Fruit fly (Drosophila melanogaster) whole organism, adult: ENCODE data around the gene LManV.

ENCODE experiments used
- CG11617 ChIP-seq: fragments of 200-800 bp; sonication (Bioruptor generic); optimal IDR thresholded peaks from 2 replicates; lab custom pipeline; 2017; ENCODE audit warnings: mild to moderate bottlenecking, missing biosample characterization, missing genetic modification reagents, missing genetic modification characterization
- CG12768 ChIP-seq: fragments of 200-800 bp; sonication (Bioruptor generic); optimal IDR thresholded peaks from 2 replicates; lab custom pipeline; 2017; ENCODE audit warnings: missing biosample characterization, missing genetic modification characterization, mild to moderate bottlenecking, moderate library complexity, missing genetic modification reagents
- CG14711 ChIP-seq: fragments of 200-800 bp; sonication (Bioruptor generic); optimal IDR thresholded peaks from 2 replicates; lab custom pipeline; 2018; ENCODE audit warnings: missing biosample characterization, mild to moderate bottlenecking, missing genetic modification characterization, moderate library complexity
- CG1620 ChIP-seq: fragments of 200-800 bp; sonication (Bioruptor generic); optimal IDR thresholded peaks from 2 replicates; lab custom pipeline; 2016; ENCODE audit warnings: missing biosample characterization, missing genetic modification characterization
- CG33017 ChIP-seq: fragments of 200-800 bp; sonication (Bioruptor generic); optimal IDR thresholded peaks from 2 replicates; lab custom pipeline; 2018; ENCODE audit warnings: missing biosample characterization, mild to moderate bottlenecking, missing genetic modification characterization, moderate library complexity
- CG5204 ChIP-seq: fragments of 200-800 bp; sonication (Bioruptor generic); optimal IDR thresholded peaks from 2 replicates; lab custom pipeline; 2016; ENCODE audit warnings: missing biosample characterization, missing genetic modification characterization
- CG7045 ChIP-seq: fragments of 200-800 bp; sonication (Bioruptor generic); optimal IDR thresholded peaks from 2 replicates; lab custom pipeline; 2017; ENCODE audit warnings: missing biosample characterization, mild to moderate bottlenecking, missing genetic modification characterization
- CG7101 ChIP-seq: fragments of 200-800 bp; sonication (Bioruptor generic); optimal IDR thresholded peaks from 2 replicates; lab custom pipeline; 2018; ENCODE audit warnings: missing biosample characterization, mild to moderate bottlenecking, missing genetic modification characterization, moderate library complexity
- Clk ChIP-seq: fragments of 200-800 bp; sonication (Bioruptor generic); optimal IDR thresholded peaks from 2 replicates; lab custom pipeline; 2017; ENCODE audit warnings: missing biosample characterization, missing genetic modification characterization
- Crg-1 ChIP-seq: fragments of 200-800 bp; sonication (Bioruptor generic); optimal IDR thresholded peaks from 2 replicates; lab custom pipeline; 2016; ENCODE audit warnings: missing biosample characterization, missing genetic modification characterization
- Hr96 ChIP-seq: fragments of 200-800 bp; sonication (Bioruptor generic); optimal IDR thresholded peaks from 2 replicates; lab custom pipeline; 2016; ENCODE audit warnings: missing biosample characterization, missing genetic modification characterization
- Mnt ChIP-seq: fragments of 200-800 bp; sonication (Bioruptor generic); optimal IDR thresholded peaks from 2 replicates; lab custom pipeline; 2016; ENCODE audit warnings: missing biosample characterization, mild to moderate bottlenecking, missing genetic modification characterization
- bab1 ChIP-seq: fragments of 200-800 bp; sonication (Bioruptor generic); optimal IDR thresholded peaks from 3 replicates; lab custom pipeline; 2019; ENCODE audit warnings: missing biosample characterization, mild to moderate bottlenecking, missing genetic modification characterization, moderate library complexity
- cic ChIP-seq: fragments of 200-800 bp; sonication (Bioruptor generic); optimal IDR thresholded peaks from 2 replicates; lab custom pipeline; 2017; ENCODE audit warnings: missing biosample characterization, mild to moderate bottlenecking, missing genetic modification characterization, moderate library complexity
- cnc ChIP-seq, 2 experiments: fragments of >200 bp; optimal IDR thresholded peaks; 2 replicates each; lab custom pipeline; 2017
- kay ChIP-seq: fragments of 200-800 bp; sonication (Bioruptor generic); peaks from one replicate; lab custom pipeline; 2016; ENCODE audit warnings: missing biosample characterization, missing genetic modification characterization, borderline replicate concordance
- ovo ChIP-seq: fragments of 200-800 bp; sonication (Bioruptor generic); optimal IDR thresholded peaks from 2 replicates; lab custom pipeline; 2016; ENCODE audit warnings: missing biosample characterization, missing genetic modification characterization
- pad ChIP-seq: fragments of 200-800 bp; sonication (Bioruptor generic); optimal IDR thresholded peaks from 3 replicates; lab custom pipeline; 2017; ENCODE audit warnings: missing biosample characterization, missing genetic modification characterization, mild to moderate bottlenecking, moderate library complexity, missing genetic modification reagents
- tj ChIP-seq: fragments of 200-800 bp; sonication (Bioruptor generic); optimal IDR thresholded peaks from 3 replicates; lab custom pipeline; 2017; ENCODE audit warnings: missing biosample characterization, mild to moderate bottlenecking, missing genetic modification characterization, moderate library complexity
- toe ChIP-seq: fragments of 200-800 bp; sonication (Bioruptor generic); optimal IDR thresholded peaks from 2 replicates; lab custom pipeline; 2016; ENCODE audit warnings: missing biosample characterization, missing genetic modification characterization

LManV gene

DNA sequence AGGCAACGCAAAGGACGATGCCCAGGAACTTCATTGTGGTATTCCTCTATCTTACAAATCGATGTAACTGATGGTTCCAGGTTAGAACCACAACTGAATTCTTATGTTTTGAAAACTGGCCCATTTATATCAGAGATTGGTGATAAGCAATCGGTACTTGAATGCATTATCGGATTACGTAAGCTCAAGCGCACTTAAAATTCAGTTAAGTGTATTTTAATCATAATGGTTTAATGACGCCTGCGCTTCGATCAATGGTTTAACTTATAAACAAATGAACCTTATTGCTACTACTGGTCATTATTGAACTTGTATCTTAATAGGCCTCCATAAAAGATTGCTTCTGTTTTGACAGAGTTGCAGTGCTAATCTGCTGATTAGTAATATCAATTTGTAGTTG lies at the start of gene LManV:
TSS of gene LManV (minus strand) at position 101 of the 400 bp plus-strand sequence.
- no peak for TF ChIP-seq Crg-1 (GFP tag; lab: Kevin White, UChicago)
- no peak for TF ChIP-seq CG5204 (GFP tag; lab: Kevin White, UChicago)
- TF ChIP-seq cic (GFP tag; lab: Kevin White, UChicago): peak; percentile 31
- TF ChIP-seq CG33017 (tag; lab: Kevin White, UChicago): no peak
- TF ChIP-seq Mnt (GFP tag; lab: Kevin White, UChicago): no peak
- TF ChIP-seq CG7045 (GFP tag; lab: Kevin White, UChicago): no peak

DNA sequence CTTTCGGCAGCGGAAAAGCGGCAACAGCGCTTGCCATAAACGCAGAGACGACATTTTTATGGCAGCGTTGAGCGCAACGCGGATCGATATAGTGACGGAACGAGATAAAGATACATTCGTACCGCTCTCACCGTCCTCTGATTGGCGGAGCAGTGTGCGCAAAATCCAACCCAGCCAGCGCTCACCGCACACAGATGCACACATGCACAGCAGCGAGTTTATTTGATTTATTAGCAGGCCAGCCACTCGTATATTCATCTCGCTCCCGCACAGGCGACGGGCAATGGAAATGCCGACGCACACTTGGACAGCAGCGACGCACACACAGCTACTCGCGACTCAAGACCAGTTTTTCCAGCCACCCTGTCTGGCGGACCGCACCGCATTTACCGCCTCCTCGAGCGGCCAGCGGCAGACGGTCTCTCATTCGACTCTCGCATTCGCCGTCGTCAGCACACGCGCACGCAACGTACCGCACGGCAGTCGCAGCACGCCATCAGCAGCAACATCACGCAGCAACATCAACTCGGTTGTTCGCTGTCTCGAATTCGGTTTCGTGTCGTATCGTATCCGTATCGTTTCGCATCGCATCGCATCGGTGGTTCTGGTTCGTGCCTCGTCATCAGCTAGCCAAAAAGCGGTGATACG lies 49.3 kb upstream of the LManV start, which contains the start of gene SoxN:
TSS of gene SoxN (plus strand) at position 424 of the 648 bp plus-strand sequence.
- TF ChIP-seq cic (GFP tag; lab: Kevin White, UChicago) (no peak), CG14711 (tag; lab: Kevin White, UChicago) (no peak), tj (no peak), CG12768 (no peak), pad (GFP tag; lab: Kevin White, UChicago) (peak; percentile 11), CG5204 (GFP tag; lab: Kevin White, UChicago) (no peak), CG33017 (tag; lab: Kevin White, UChicago) (no peak), Crg-1 (GFP tag; lab: Kevin White, UChicago) (no peak)

DNA sequence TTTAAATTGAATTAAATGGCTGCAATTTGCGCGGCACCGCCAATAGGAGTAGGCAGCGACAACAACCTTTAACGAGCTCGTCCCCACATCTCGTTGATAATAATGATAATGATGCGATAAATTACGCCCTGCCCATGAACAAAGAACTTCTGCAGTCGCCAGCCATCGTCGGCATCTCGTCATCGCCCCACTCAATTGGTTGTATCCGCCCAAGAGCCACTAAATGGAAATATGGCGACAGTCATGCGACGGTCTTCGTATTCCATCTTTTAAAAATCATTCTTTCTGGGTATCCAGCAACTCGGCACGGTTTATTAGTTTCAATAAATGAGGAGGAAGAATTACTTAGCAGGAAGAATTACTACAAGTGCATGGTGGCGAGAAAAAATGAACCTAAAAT lies 44.5 kb upstream of the LManV start:
- TF ChIP-seq Mnt (GFP tag; lab: Kevin White, UChicago): no peak
- TF ChIP-seq cic (GFP tag; lab: Kevin White, UChicago): no peak
- no peak for TF ChIP-seq pad (GFP tag; lab: Kevin White, UChicago)
- no peak for TF ChIP-seq CG5204 (GFP tag; lab: Kevin White, UChicago)
- no peak for TF ChIP-seq kay
- no peak for TF ChIP-seq Hr96 (GFP tag; lab: Kevin White, UChicago)
- TF ChIP-seq Clk (GFP tag; lab: Kevin White, UChicago): no peak
- TF ChIP-seq CG7045 (GFP tag; lab: Kevin White, UChicago): no peak
- TF ChIP-seq tj: no peak

DNA sequence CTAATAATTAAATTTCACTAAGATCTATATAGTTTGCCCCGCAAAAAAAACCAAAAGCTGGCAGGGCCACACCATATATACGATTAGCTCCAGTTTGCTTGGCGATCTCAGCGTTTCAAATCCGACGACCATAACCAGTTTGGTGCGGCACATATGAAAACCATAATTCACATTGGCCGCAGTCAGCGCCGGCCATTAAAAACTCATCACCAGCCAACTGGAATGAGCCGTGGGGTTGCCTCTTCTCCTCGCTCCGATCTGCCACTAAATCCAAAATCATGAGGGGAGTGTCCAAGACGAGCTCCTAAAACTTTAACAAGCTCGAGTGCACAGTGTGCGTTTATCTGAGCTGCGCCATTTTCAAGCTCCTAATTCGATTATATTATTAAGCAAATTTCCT lies 41.3 kb upstream of the LManV start:
- TF ChIP-seq Crg-1 (GFP tag; lab: Kevin White, UChicago): no peak
- no peak for TF ChIP-seq kay
- no peak for TF ChIP-seq CG5204 (GFP tag; lab: Kevin White, UChicago)
- TF ChIP-seq Mnt (GFP tag; lab: Kevin White, UChicago): no peak
- no peak for TF ChIP-seq cnc (optimal IDR thresholded peaks at IDR 0.05; lab: Kevin White, UChicago)
- no peak for TF ChIP-seq tj
- TF ChIP-seq Hr96 (GFP tag; lab: Kevin White, UChicago): no peak
- TF ChIP-seq ovo (GFP tag; lab: Kevin White, UChicago): no peak
- TF ChIP-seq Clk (GFP tag; lab: Kevin White, UChicago): no peak
- TF ChIP-seq CG7101 (tag; lab: Kevin White, UChicago): no peak

DNA sequence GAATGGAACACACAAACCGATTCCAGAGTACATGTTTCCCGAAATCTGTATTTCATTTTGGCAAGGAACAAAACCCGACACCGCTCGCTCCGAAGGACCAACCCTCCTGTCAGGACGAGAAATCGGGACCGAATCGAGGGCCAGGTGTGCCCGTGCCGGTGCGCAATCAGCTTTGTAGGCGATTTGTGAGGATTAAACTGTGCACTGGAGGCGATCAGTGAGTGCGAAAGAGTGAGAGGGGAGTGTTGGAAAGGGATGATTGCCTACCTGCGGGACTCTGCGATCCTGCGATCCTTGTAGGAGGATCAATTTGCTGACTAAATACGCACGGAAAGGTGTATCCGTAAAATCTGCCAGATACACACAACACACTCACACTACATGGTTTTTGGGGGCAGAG lies 33.7 kb upstream of the LManV start:
- no peak for TF ChIP-seq Crg-1 (GFP tag; lab: Kevin White, UChicago)
- TF ChIP-seq cic (GFP tag; lab: Kevin White, UChicago): no peak
- no peak for TF ChIP-seq CG11617 (GFP tag; lab: Kevin White, UChicago)
- TF ChIP-seq Mnt (GFP tag; lab: Kevin White, UChicago): no peak
- TF ChIP-seq toe: no peak
- no peak for TF ChIP-seq CG7101 (tag; lab: Kevin White, UChicago)
- no peak for TF ChIP-seq pad (GFP tag; lab: Kevin White, UChicago)
- no peak for TF ChIP-seq kay
- no peak for TF ChIP-seq CG12768
- no peak for TF ChIP-seq ovo (GFP tag; lab: Kevin White, UChicago)

dm6 chr2L:8804128-8804527 lies 28.1 kb upstream of the LManV start:
- TF ChIP-seq Hr96 (GFP tag; lab: Kevin White, UChicago) (no peak), CG11617 (GFP tag; lab: Kevin White, UChicago) (no peak), CG1620 (GFP tag; lab: Kevin White, UChicago) (no peak), pad (GFP tag; lab: Kevin White, UChicago) (no peak), CG7045 (GFP tag; lab: Kevin White, UChicago) (no peak), CG5204 (GFP tag; lab: Kevin White, UChicago) (no peak), CG7101 (tag; lab: Kevin White, UChicago) (no peak), toe (no peak)

- no peak for TF ChIP-seq CG5204 (GFP tag; lab: Kevin White, UChicago)
- no peak for TF ChIP-seq bab1 (GFP tag; lab: Kevin White, UChicago)
- no peak for TF ChIP-seq kay
- no peak for TF ChIP-seq ovo (GFP tag; lab: Kevin White, UChicago)
- TF ChIP-seq tj: no peak
- TF ChIP-seq CG7101 (tag; lab: Kevin White, UChicago): no peak
Measured at dm6 chr2L:8799009-8799408, 22.9 kb upstream of the LManV start.
